Fruit fly (Drosophila melanogaster) whole organism, wandering third instar larva: Measurements from ENCODE around the gene CG15803.
A peak's percentile ranks its signal among the peaks of the same experiment; 100 is the strongest.

Experiments
- Abd-B ChIP-seq: fragments of >200 bp; optimal IDR thresholded peaks from 2 replicates; lab custom pipeline; 2017; ENCODE audit warnings: missing biosample characterization, missing genetic modification characterization
- CG32264 ChIP-seq: fragments of 200-800 bp; sonication (Bioruptor generic); optimal IDR thresholded peaks from 2 replicates; lab custom pipeline; 2016; ENCODE audit warnings: missing biosample characterization, missing genetic modification characterization
- CG9705 ChIP-seq: fragments of 200-800 bp; sonication (Bioruptor generic); optimal IDR thresholded peaks from 2 replicates; lab custom pipeline; 2018; ENCODE audit warnings: missing biosample characterization, mild to moderate bottlenecking, missing genetic modification characterization
- CrebA ChIP-seq: fragments of 200-800 bp; sonication (Bioruptor generic); optimal IDR thresholded peaks from 2 replicates; lab custom pipeline; 2016; ENCODE audit warnings: missing biosample characterization, mild to moderate bottlenecking, missing genetic modification characterization, borderline replicate concordance
- Dfd ChIP-seq: fragments of >200 bp; optimal IDR thresholded peaks from 2 replicates; lab custom pipeline; 2017; ENCODE audit warnings: missing biosample characterization, missing genetic modification characterization
- Dif ChIP-seq: fragments of 200-275, 200-300 bp; sonication (Bioruptor generic); optimal IDR thresholded peaks from 2 replicates; lab custom pipeline; 2018; ENCODE audit warnings: missing biosample characterization, missing genetic modification characterization; ENCODE audit not compliant: partially characterized antibody
- GATAd ChIP-seq: sonication (Bioruptor generic); optimal IDR thresholded peaks from 2 replicates; lab custom pipeline; 2016; ENCODE audit warnings: missing biosample characterization, missing genetic modification characterization
- Hnf4 ChIP-seq: fragments of 200-800 bp; sonication (Bioruptor generic); optimal IDR thresholded peaks from 2 replicates; lab custom pipeline; 2016; ENCODE audit warnings: missing biosample characterization, mild to moderate bottlenecking, missing genetic modification characterization
- Hr78 ChIP-seq: fragments of >200 bp; optimal IDR thresholded peaks from 2 replicates; lab custom pipeline; 2017; ENCODE audit warnings: missing biosample characterization, missing genetic modification characterization
- Hr83 ChIP-seq: fragments of 200-300 bp; sonication (Bioruptor generic); optimal IDR thresholded peaks from 2 replicates; lab custom pipeline; 2016; ENCODE audit warnings: missing biosample characterization, mild to moderate bottlenecking, missing genetic modification characterization, moderate library complexity; ENCODE audit not compliant: poor library complexity, severe bottlenecking
- Jra ChIP-seq: sonication (Bioruptor generic); optimal IDR thresholded peaks from 2 replicates; lab custom pipeline; 2016; ENCODE audit warnings: missing biosample characterization, missing genetic modification characterization
- N ChIP-seq: fragments of >200 bp; optimal IDR thresholded peaks from 2 replicates; lab custom pipeline; 2018; ENCODE audit warnings: missing biosample characterization, missing external identifiers, missing genetic modification characterization
- OdsH ChIP-seq: fragments of 200-800 bp; sonication (Bioruptor generic); optimal IDR thresholded peaks from 2 replicates; lab custom pipeline; 2016; ENCODE audit warnings: missing biosample characterization, mild to moderate bottlenecking, missing genetic modification characterization
- Rel ChIP-seq, 2 experiments: fragments of 200-800 bp; sonication (Bioruptor generic) in 1 of 2; optimal IDR thresholded peaks; 2 replicates in 1 of 2; 3 replicates in 1 of 2; lab custom pipeline; 2016 to 2019; ENCODE audit warnings: mild to moderate bottlenecking in 2 of 2, missing biosample characterization in 2 of 2, missing genetic modification characterization in 2 of 2, moderate library complexity in 1 of 2
- Sp1 ChIP-seq: fragments of 200-800 bp; sonication (Bioruptor generic); optimal IDR thresholded peaks from 3 replicates; lab custom pipeline; 2019; ENCODE audit warnings: missing biosample characterization, mild to moderate bottlenecking, missing genetic modification characterization, moderate library complexity
- Vsx2 ChIP-seq: fragments of 200-300, 225-300 bp; sonication (Bioruptor generic); optimal IDR thresholded peaks from 2 replicates; lab custom pipeline; 2018; ENCODE audit warnings: missing biosample characterization, missing genetic modification characterization; ENCODE audit not compliant: partially characterized antibody
- br ChIP-seq: fragments of 200-800 bp; sonication (Bioruptor generic); optimal IDR thresholded peaks from 2 replicates; lab custom pipeline; 2016; ENCODE audit warnings: missing biosample characterization, missing genetic modification characterization
- brk ChIP-seq: fragments of 200-800 bp; sonication (Bioruptor generic); optimal IDR thresholded peaks from 2 replicates; lab custom pipeline; 2016; ENCODE audit warnings: missing biosample characterization, mild to moderate bottlenecking, missing genetic modification characterization
- dmrt93B ChIP-seq: fragments of 200-800 bp; sonication (Bioruptor generic); optimal IDR thresholded peaks from 2 replicates; lab custom pipeline; 2018; ENCODE audit warnings: missing biosample characterization, mild to moderate bottlenecking, missing genetic modification characterization
- dsf ChIP-seq: sonication (Bioruptor generic); optimal IDR thresholded peaks from 2 replicates; lab custom pipeline; 2016; ENCODE audit warnings: missing biosample characterization, missing genetic modification characterization, borderline replicate concordance
- ey ChIP-seq: fragments of 200-800 bp; sonication (Bioruptor generic); optimal IDR thresholded peaks from 2 replicates; lab custom pipeline; 2016; ENCODE audit warnings: missing biosample characterization, missing genetic modification characterization
- foxo ChIP-seq, 2 experiments: fragments of 200-800 bp; sonication (Bioruptor generic); optimal IDR thresholded peaks; 2 replicates in 1 of 2; 3 replicates in 1 of 2; lab custom pipeline; 2016 to 2017; ENCODE audit warnings: missing biosample characterization in 2 of 2, missing genetic modification characterization in 2 of 2
- fru ChIP-seq: fragments of 200-800 bp; sonication (Bioruptor generic); optimal IDR thresholded peaks from 3 replicates; lab custom pipeline; 2016; ENCODE audit warnings: missing biosample characterization, mild to moderate bottlenecking, missing genetic modification characterization
- h ChIP-seq: fragments of 200-800 bp; sonication (Bioruptor generic); optimal IDR thresholded peaks from 3 replicates; lab custom pipeline; 2016; ENCODE audit warnings: missing biosample characterization, mild to moderate bottlenecking, missing genetic modification characterization
- jim ChIP-seq: fragments of 175-275, 200-325 bp; sonication (Bioruptor generic); optimal IDR thresholded peaks from 2 replicates; lab custom pipeline; 2016; ENCODE audit warnings: missing biosample characterization, mild to moderate bottlenecking, missing genetic modification characterization
- lola ChIP-seq: fragments of >200 bp; optimal IDR thresholded peaks from 2 replicates; lab custom pipeline; 2017; ENCODE audit warnings: missing biosample characterization, missing genetic modification characterization
- pan ChIP-seq: fragments of >200 bp; optimal IDR thresholded peaks from 2 replicates; lab custom pipeline; 2017
- psq ChIP-seq: fragments of 200-800 bp; sonication (Bioruptor generic); optimal IDR thresholded peaks from 3 replicates; lab custom pipeline; 2017; ENCODE audit warnings: missing biosample characterization, mild to moderate bottlenecking, missing genetic modification characterization, moderate library complexity
- sage ChIP-seq: fragments of 200-800 bp; sonication (Bioruptor generic); optimal IDR thresholded peaks from 2 replicates; lab custom pipeline; 2016; ENCODE audit warnings: missing biosample characterization, mild to moderate bottlenecking, missing genetic modification characterization
- sv ChIP-seq: fragments of 200-800 bp; sonication (Bioruptor generic); optimal IDR thresholded peaks from 3 replicates; lab custom pipeline; 2016; ENCODE audit warnings: missing biosample characterization, missing genetic modification characterization
- tai ChIP-seq: sonication (Bioruptor generic); optimal IDR thresholded peaks from 2 replicates; lab custom pipeline; 2016; ENCODE audit warnings: missing biosample characterization, missing genetic modification characterization
- usp ChIP-seq: fragments of >200 bp; optimal IDR thresholded peaks from 2 replicates; lab custom pipeline; 2017; ENCODE audit warnings: missing biosample characterization, missing genetic modification characterization

Gene CG15803

dm6 chr3R:18297444-18298297, 62.9 kb downstream of the CG15803 start:
- no peak for TF ChIP-seq GATAd (GFP tag; lab: Kevin White, UChicago)
- TF ChIP-seq Hr78, result no peak
- no peak for TF ChIP-seq Rel (GFP tag; optimal IDR thresholded peaks at IDR 0.05; lab: Kevin White, UChicago)
- peak; percentile 92 for TF ChIP-seq Rel (tag; optimal IDR thresholded peaks at IDR 0.05; lab: Kevin White, UChicago)
- peak; percentile 18 for TF ChIP-seq CG32264 (GFP tag; lab: Kevin White, UChicago)
- TF ChIP-seq, all 38 proteins: peak for 2

dm6 chr3R:18296737-18297136, 63.8 kb downstream of the CG15803 start:
- TF ChIP-seq dmrt93B (GFP tag; lab: Kevin White, UChicago) (no peak), sage (GFP tag; lab: Kevin White, UChicago) (no peak), lola (GFP tag; lab: Kevin White, UChicago) (no peak), N (no peak), usp (GFP tag; lab: Kevin White, UChicago) (no peak), Dif (no peak), Hr83 (GFP tag; lab: Kevin White, UChicago) (no peak), dsf (GFP tag; lab: Kevin White, UChicago) (no peak), Dfd (no peak), Abd-B (GFP tag; lab: Kevin White, UChicago) (no peak), tai (GFP tag; lab: Kevin White, UChicago) (no peak), psq (GFP tag; lab: Kevin White, UChicago) (no peak), fru (no peak), Jra (GFP tag; lab: Kevin White, UChicago) (no peak), Vsx2 (GFP tag; lab: Kevin White, UChicago) (no peak), jim (GFP tag; lab: Kevin White, UChicago) (no peak), br (GFP tag; lab: Kevin White, UChicago) (no peak), Sp1 (no peak)
- TF ChIP-seq, all 38 proteins: peak for 0

DNA sequence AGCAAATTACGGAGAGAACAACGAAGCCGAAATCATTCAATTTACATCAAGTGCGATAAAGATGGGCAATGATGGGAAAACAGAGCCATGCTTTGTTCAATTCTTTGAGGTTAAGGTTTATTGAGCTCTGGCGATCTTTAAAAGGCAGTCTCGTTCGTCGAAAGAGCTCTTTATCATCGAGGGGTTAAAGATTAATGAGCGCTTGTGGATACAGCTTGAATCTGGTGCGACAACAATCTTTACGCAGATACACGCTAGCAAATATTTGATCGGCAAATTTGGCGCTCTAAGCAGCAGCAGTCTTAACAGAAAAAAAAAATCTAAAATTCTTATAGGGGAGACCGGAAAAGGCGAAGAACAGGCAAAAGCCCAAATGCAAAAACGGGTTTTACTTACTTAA, 64.4 kb downstream of the CG15803 start:
- TF ChIP-seq ey (GFP tag; lab: Kevin White, UChicago) (no peak), Rel (GFP tag; optimal IDR thresholded peaks at IDR 0.05; lab: Kevin White, UChicago) (no peak), Rel (tag; optimal IDR thresholded peaks at IDR 0.05; lab: Kevin White, UChicago) (peak; percentile 18), OdsH (GFP tag; lab: Kevin White, UChicago) (peak; percentile 13), sv (no peak)
- TF ChIP-seq, all 38 proteins: peak for 2

dm6 chr3R:18295262-18295944, 65.1 kb downstream of the CG15803 start:
- no peak for TF ChIP-seq psq (GFP tag; lab: Kevin White, UChicago)
- no peak for TF ChIP-seq sage (GFP tag; lab: Kevin White, UChicago)
- TF ChIP-seq N, result no peak
- no peak for TF ChIP-seq CG9705 (GFP tag; lab: Kevin White, UChicago)
- peak; percentile 16 for TF ChIP-seq h (GFP tag; lab: Kevin White, UChicago)
- TF ChIP-seq foxo (GFP tag; optimal IDR thresholded peaks at IDR 0.05; lab: Kevin White, UChicago), result no peak
- no peak for TF ChIP-seq sv
- no peak for TF ChIP-seq brk (GFP tag; lab: Kevin White, UChicago)

- TF ChIP-seq Dfd, result no peak
- no peak for TF ChIP-seq Sp1
- no peak for TF ChIP-seq OdsH (GFP tag; lab: Kevin White, UChicago)
- TF ChIP-seq Hnf4 (GFP tag; lab: Kevin White, UChicago), result no peak
- TF ChIP-seq fru, result no peak
- no peak for TF ChIP-seq N
- no peak for TF ChIP-seq CrebA (GFP tag; lab: Kevin White, UChicago)
- TF ChIP-seq pan (lab: Kevin White, UChicago), result no peak
- no peak for TF ChIP-seq CG32264 (GFP tag; lab: Kevin White, UChicago)
- no peak for TF ChIP-seq usp (GFP tag; lab: Kevin White, UChicago)
These were observed 66.0 kb downstream of the CG15803 start for dm6 chr3R:18294488-18294887.
